Fruit fly (Drosophila melanogaster): Measurements from ENCODE around the gene Cpr65Ax2.

Cpr65Ax2 gene

dm6 chr3L:6188995-6189927, 38.6 kb upstream of the Cpr65Ax2 start, which contains the start of the genes D19A and CG7386 (continued):
- peak; percentile 11 for TF ChIP-seq Fer2 (tag; optimal IDR thresholded peaks at IDR 0.05)
- TF ChIP-seq chm (GFP tag; IDR thresholded peaks at IDR 0.05), result peak; percentile 15; the same call in 1 of the 2 replicates
- no peak for TF ChIP-seq dan (GFP tag; IDR thresholded peaks at IDR 0.05)
- TF ChIP-seq chif (GFP tag; optimal IDR thresholded peaks at IDR 0.05), result peak in 1 of 2 experiments; percentile 40
- TF ChIP-seq sima (GFP tag; optimal IDR thresholded peaks at IDR 0.05), result no peak
- TF ChIP-seq CG1024 (GFP tag; IDR thresholded peaks at IDR 0.05), result peak; percentile 57
- TF ChIP-seq CG6689 (GFP tag; IDR thresholded peaks at IDR 0.05), result peak; percentile 75
- TF ChIP-seq CG17361 (GFP tag; IDR thresholded peaks at IDR 0.05), result peak; percentile 75; the same call in 2 of the 3 replicates
- TF ChIP-seq CG12299 (tag; optimal IDR thresholded peaks at IDR 0.05), result no peak
- 0 out of 2 replicates have a peak, but pooled peaks have one; percentile 12 for TF ChIP-seq sna (GFP tag; IDR thresholded peaks at IDR 0.05; ENCODE audit: partially characterized antibody)
- TF ChIP-seq NC2β (GFP tag; optimal IDR thresholded peaks at IDR 0.05), result peak; percentile 31
- peak; percentile 45 for TF ChIP-seq Aef1 (GFP tag; IDR thresholded peaks at IDR 0.05)
- no peak for TF ChIP-seq HLHmδ (GFP tag; optimal IDR thresholded peaks at IDR 0.05)
- no peak for TF ChIP-seq CG31388 (GFP tag; optimal IDR thresholded peaks at IDR 0.05)
- TF ChIP-seq Elba2 (GFP tag; optimal IDR thresholded peaks at IDR 0.05), result peak; percentile 97
- TF ChIP-seq toy (GFP tag; IDR thresholded peaks at IDR 0.05), result 0 out of 2 replicates have a peak, but pooled peaks have one; percentile 33
- no peak for TF ChIP-seq C15 (GFP tag; IDR thresholded peaks at IDR 0.05)
- no peak for TF ChIP-seq corto (GFP tag; optimal IDR thresholded peaks at IDR 0.05)
- no peak for TF ChIP-seq chinmo (GFP tag; IDR thresholded peaks at IDR 0.05; ENCODE audit: partially characterized antibody)
- TF ChIP-seq NFAT (GFP tag; IDR thresholded peaks at IDR 0.05), result peak; percentile 75
- TF ChIP-seq Trl (optimal IDR thresholded peaks at IDR 0.05), result no peak
- TF ChIP-seq Trl (GFP tag; optimal IDR thresholded peaks at IDR 0.05), result peak; percentile 54
- peak; percentile 22 for TF ChIP-seq CHES-1-like (GFP tag; optimal IDR thresholded peaks at IDR 0.05)
- TF ChIP-seq Oli (tag; optimal IDR thresholded peaks at IDR 0.05), result peak; percentile 11
- no peak for TF ChIP-seq Dip2 (GFP tag; IDR thresholded peaks at IDR 0.05)
- TF ChIP-seq Sry-δ (GFP tag; optimal IDR thresholded peaks at IDR 0.05), result peak; percentile 22
- no peak for TF ChIP-seq aop (GFP tag; IDR thresholded peaks at IDR 0.05)
- no peak for TF ChIP-seq CG12071 (GFP tag; optimal IDR thresholded peaks at IDR 0.05)
- no peak for TF ChIP-seq Scr (GFP tag; IDR thresholded peaks at IDR 0.05; ENCODE audit: partially characterized antibody)
- peak; percentile 13 for TF ChIP-seq CG4820 (GFP tag; optimal IDR thresholded peaks at IDR 0.05)
- TF ChIP-seq gfzf (GFP tag; optimal IDR thresholded peaks at IDR 0.05), result peak; percentile 8
- 0 out of 3 replicates have a peak, but pooled peaks have one; percentile 25 for TF ChIP-seq gce (GFP tag; IDR thresholded peaks at IDR 0.05)
- TF ChIP-seq tap (tag; optimal IDR thresholded peaks at IDR 0.05), result peak; percentile 46
- peak; percentile 53 for TF ChIP-seq ranshi (GFP tag; IDR thresholded peaks at IDR 0.05)
- no peak for TF ChIP-seq cad (GFP tag; optimal IDR thresholded peaks at IDR 0.05)
- TF ChIP-seq unpg (GFP tag; optimal IDR thresholded peaks at IDR 0.05), result peak; percentile 67
- peak; percentile 34 for TF ChIP-seq bcd (GFP tag; optimal IDR thresholded peaks at IDR 0.05)
- peak; percentile 15; the same call in 1 of the 2 replicates for TF ChIP-seq gsb (GFP tag; IDR thresholded peaks at IDR 0.05)
- peak; percentile 34; the same call in 1 of the 2 replicates for TF ChIP-seq amos (GFP tag; IDR thresholded peaks at IDR 0.05; ENCODE audit: partially characterized antibody)
- peak; percentile 55 for TF ChIP-seq CG30403 (GFP tag; optimal IDR thresholded peaks at IDR 0.05)
- TF ChIP-seq zen2 (GFP tag; IDR thresholded peaks at IDR 0.05; ENCODE audit: partially characterized antibody), result no peak
- TF ChIP-seq CG9932 (GFP tag; IDR thresholded peaks at IDR 0.05), result peak; percentile 74
- peak; percentile 78 for TF ChIP-seq MESR4 (GFP tag; optimal IDR thresholded peaks at IDR 0.05)
- TF ChIP-seq fu2 (GFP tag; optimal IDR thresholded peaks at IDR 0.05), result peak; percentile 9
- TF ChIP-seq Bteb2 (GFP tag; optimal IDR thresholded peaks at IDR 0.05), result peak; percentile 50
- TF ChIP-seq dm (GFP tag; optimal IDR thresholded peaks at IDR 0.05), result no peak
- TF ChIP-seq Med (GFP tag), result peak; percentile 94
- TF ChIP-seq pnt (GFP tag; optimal IDR thresholded peaks at IDR 0.05), result peak; percentile 39
- no peak for TF ChIP-seq ems (GFP tag; optimal IDR thresholded peaks at IDR 0.05)
